Worm (Caenorhabditis elegans) whole organism, early embryonic: Measurements from ENCODE around the gene F58A6.1.

Experiments used
- B0310.2 ChIP-seq: sonication (generic microtip); optimal IDR thresholded peaks from 2 replicates; lab custom pipeline; 2016; ENCODE audit warnings: mild to moderate bottlenecking, missing genetic modification characterization, missing compliant biosample characterization
- F13C5.2 ChIP-seq: sonication (generic microtip); optimal IDR thresholded peaks from 2 replicates; lab custom pipeline; 2017; ENCODE audit warnings: mild to moderate bottlenecking, missing genetic modification characterization, inconsistent platforms, missing compliant biosample characterization
- aly-1 ChIP-seq: sonication (generic microtip); optimal IDR thresholded peaks from 2 replicates; lab custom pipeline; 2016; ENCODE audit warnings: missing genetic modification characterization, missing compliant biosample characterization
- ama-1 ChIP-seq: fragments of 150-350 bp; optimal IDR thresholded peaks from 2 replicates; lab custom pipeline; 2014
- ceh-13 ChIP-seq: fragments of 200-800 bp; sonication (Bioruptor generic); optimal IDR thresholded peaks from 2 replicates; lab custom pipeline; 2018; ENCODE audit warnings: mild to moderate bottlenecking, missing genetic modification characterization, missing compliant biosample characterization
- ceh-36 ChIP-seq: sonication (generic microtip); optimal IDR thresholded peaks from 2 replicates; lab custom pipeline; 2016; ENCODE audit warnings: missing genetic modification characterization, inconsistent platforms, missing compliant biosample characterization
- ets-7 ChIP-seq: sonication (generic microtip); optimal IDR thresholded peaks from 2 replicates; lab custom pipeline; 2016; ENCODE audit warnings: missing genotype, missing genetic modification characterization, missing compliant biosample characterization
- flt-1 ChIP-seq: fragments of 200-800 bp; sonication (Bioruptor generic); IDR thresholded peaks from 2 replicates; pipeline ENCODE4 v1.3.6; 2022; ENCODE audit warnings: missing genetic modification characterization, missing compliant biosample characterization
- hmbx-1 ChIP-seq: sonication (generic microtip); optimal IDR thresholded peaks from 2 replicates; lab custom pipeline; 2016; ENCODE audit warnings: mild to moderate bottlenecking, missing genetic modification characterization, missing compliant biosample characterization
- hmg-4 ChIP-seq: fragments of 200-800 bp; sonication (Bioruptor generic); optimal IDR thresholded peaks from 2 replicates; lab custom pipeline; 2018; ENCODE audit warnings: mild to moderate bottlenecking, missing genetic modification characterization, missing compliant biosample characterization
- hnd-1 ChIP-seq: sonication (generic microtip); optimal IDR thresholded peaks from 2 replicates; lab custom pipeline; 2016; ENCODE audit warnings: missing genetic modification characterization, missing compliant biosample characterization
- pes-1 ChIP-seq: fragments of 200-800 bp; sonication (Bioruptor generic); IDR thresholded peaks from 2 replicates; pipeline ENCODE4 v1.3.6; 2022; ENCODE audit warnings: missing genetic modification reagents, missing genetic modification characterization, missing compliant biosample characterization
- scrt-1 ChIP-seq: fragments of 200-800 bp; sonication (Bioruptor generic); IDR thresholded peaks from 2 replicates; pipeline ENCODE4 v1.3.6; 2022; ENCODE audit warnings: missing genetic modification characterization, missing compliant biosample characterization
- sea-1 ChIP-seq: fragments of 200-800 bp; sonication (Bioruptor generic); conservative IDR thresholded peaks from 2 replicates; pipeline ENCODE4 v1.3.6; 2022; ENCODE audit warnings: missing genetic modification characterization, missing compliant biosample characterization
- tbx-11 ChIP-seq: fragments of 200-800 bp; sonication (Bioruptor generic); IDR thresholded peaks from 2 replicates; pipeline ENCODE4 v1.3.6; 2022; ENCODE audit warnings: missing genetic modification characterization, missing compliant biosample characterization
- tbx-37 ChIP-seq: fragments of 200-800 bp; sonication (Bioruptor generic); conservative IDR thresholded peaks from 2 replicates; pipeline ENCODE4 v1.3.6; 2022; ENCODE audit warnings: missing genetic modification reagents, missing genetic modification characterization, missing compliant biosample characterization
- tra-4 ChIP-seq: sonication (generic microtip); optimal IDR thresholded peaks from 2 replicates; lab custom pipeline; 2017; ENCODE audit warnings: missing genetic modification characterization, missing compliant biosample characterization

The F58A6.1 gene

DNA sequence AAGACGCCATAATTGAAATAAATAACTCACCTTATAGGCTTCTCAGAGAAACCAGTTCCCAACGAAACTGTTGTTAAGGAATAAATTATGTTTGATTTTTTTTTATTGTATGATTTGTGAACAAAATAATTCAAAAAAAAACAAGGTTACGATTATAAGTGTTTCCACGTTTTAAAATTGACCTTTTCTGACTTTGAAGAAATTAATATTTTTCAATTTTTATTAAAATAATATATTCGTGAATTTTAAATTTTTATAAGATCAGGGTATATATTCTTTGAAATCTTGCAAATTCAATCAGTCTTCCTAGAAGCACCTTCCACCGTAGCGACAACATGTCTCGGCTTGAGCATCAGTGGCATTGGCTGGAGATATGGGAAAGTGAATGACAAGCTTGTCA, 31.7 kb downstream of the F58A6.1 start, which contains the start of gene C27D6.3:
Gene C27D6.3, minus strand, starts transcription at position 101 of the 400 bp plus-strand sequence.
- TF ChIP-seq flt-1 (GFP tag; lab: Robert Waterston, UW) (no peak), B0310.2 (no peak), ama-1 (lab: Kevin White, UChicago) (no peak), scrt-1 (no peak), sea-1 (no peak), ceh-36 (tag; lab: Kevin White, UChicago) (no peak), aly-1 (tag; lab: Kevin White, UChicago) (no peak), hmg-4 (GFP tag; lab: Kevin White, UChicago) (no peak), F13C5.2 (tag; lab: Kevin White, UChicago) (no peak), tra-4 (tag; lab: Kevin White, UChicago) (no peak), ceh-13 (GFP tag; lab: Kevin White, UChicago) (no peak)

DNA sequence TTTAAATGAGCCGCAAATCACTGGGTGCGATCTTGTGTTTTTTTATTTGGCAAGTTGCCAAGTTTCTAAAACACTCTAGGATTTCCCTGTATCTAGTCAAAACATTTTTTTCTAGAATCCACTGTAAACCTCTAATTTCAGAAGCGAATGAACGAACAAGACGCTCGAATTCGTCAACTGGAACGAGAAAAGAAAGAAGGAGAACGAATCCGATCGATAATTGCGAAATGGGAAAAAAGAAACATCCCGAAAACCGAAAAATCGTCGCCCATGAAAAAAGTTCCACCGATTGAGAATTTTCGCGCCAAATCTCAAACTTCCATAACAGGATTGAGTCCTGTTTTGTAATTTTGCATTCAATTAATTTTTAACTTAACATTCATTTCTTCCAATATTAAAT, 34.2 kb downstream of the F58A6.1 start:
- TF ChIP-seq hmbx-1 (tag; lab: Kevin White, UChicago) (no peak), tbx-11 (GFP tag; lab: Robert Waterston, UW) (no peak), tbx-37 (GFP tag; lab: Robert Waterston, UW) (no peak), scrt-1 (no peak), sea-1 (no peak), hnd-1 (tag; lab: Kevin White, UChicago) (no peak), flt-1 (GFP tag; lab: Robert Waterston, UW) (no peak), ceh-13 (GFP tag; lab: Kevin White, UChicago) (no peak), B0310.2 (no peak), aly-1 (tag; lab: Kevin White, UChicago) (no peak), F13C5.2 (tag; lab: Kevin White, UChicago) (no peak), ama-1 (lab: Kevin White, UChicago) (no peak), tra-4 (tag; lab: Kevin White, UChicago) (no peak), ets-7 (tag; lab: Kevin White, UChicago) (no peak), ceh-36 (tag; lab: Kevin White, UChicago) (no peak), pes-1 (GFP tag; lab: Robert Waterston, UW) (no peak), hmg-4 (GFP tag; lab: Kevin White, UChicago) (no peak)

DNA sequence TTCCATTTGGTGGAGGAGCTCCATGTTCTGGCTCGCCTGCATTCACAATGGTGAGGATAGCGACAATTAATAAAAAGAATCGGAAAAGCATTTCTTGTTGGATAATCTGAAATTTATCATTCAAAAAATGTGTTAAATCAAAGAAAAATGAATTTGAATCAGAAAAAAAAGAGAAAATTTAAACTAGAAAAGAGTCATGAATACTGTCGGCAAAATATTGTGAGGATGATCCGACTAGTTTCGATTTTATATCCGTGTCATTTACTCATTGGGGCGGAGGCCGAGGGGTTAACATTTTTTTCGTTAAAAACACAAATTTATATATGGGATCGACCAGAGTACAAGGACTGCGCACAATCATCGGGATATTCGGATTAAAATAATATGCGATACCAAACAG, 35.2 kb downstream of the F58A6.1 start, which contains the start of gene C27D6.12:
Gene C27D6.12, minus strand, starts transcription at position 101 of the 400 bp plus-strand sequence.
- no peak for TF ChIP-seq scrt-1
- TF ChIP-seq aly-1 (tag; lab: Kevin White, UChicago), result no peak
- TF ChIP-seq ets-7 (tag; lab: Kevin White, UChicago), result no peak
- TF ChIP-seq ceh-13 (GFP tag; lab: Kevin White, UChicago), result no peak
- TF ChIP-seq tra-4 (tag; lab: Kevin White, UChicago), result no peak
- TF ChIP-seq hmg-4 (GFP tag; lab: Kevin White, UChicago), result no peak
- TF ChIP-seq hmbx-1 (tag; lab: Kevin White, UChicago), result no peak
- no peak for TF ChIP-seq ceh-36 (tag; lab: Kevin White, UChicago)
- TF ChIP-seq F13C5.2 (tag; lab: Kevin White, UChicago), result no peak
- TF ChIP-seq ama-1 (lab: Kevin White, UChicago), result no peak
- no peak for TF ChIP-seq tbx-11 (GFP tag; lab: Robert Waterston, UW)
- TF ChIP-seq B0310.2, result no peak

DNA sequence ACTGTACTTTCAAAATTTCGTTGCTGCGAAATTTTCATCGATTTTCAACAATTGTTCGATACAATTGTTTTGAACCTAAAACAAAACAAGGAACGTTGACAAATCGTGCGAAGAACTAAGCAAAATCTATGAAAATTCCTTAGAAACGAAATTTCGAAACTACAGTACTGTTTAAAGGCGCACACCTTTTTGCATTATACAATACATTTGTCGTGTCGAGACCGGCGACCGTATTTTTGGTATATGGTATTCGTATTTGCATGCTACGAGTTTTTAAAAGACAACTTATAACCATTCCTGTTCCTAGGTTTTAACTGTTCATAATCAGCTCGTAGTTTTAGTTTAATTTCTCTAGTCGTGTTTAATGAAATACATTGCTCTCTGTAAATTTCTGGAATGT, 35.9 kb downstream of the F58A6.1 start:
- no peak for TF ChIP-seq hmbx-1 (tag; lab: Kevin White, UChicago)
- TF ChIP-seq aly-1 (tag; lab: Kevin White, UChicago), result no peak
- TF ChIP-seq scrt-1, result no peak
- TF ChIP-seq tbx-37 (GFP tag; lab: Robert Waterston, UW), result no peak
- no peak for TF ChIP-seq F13C5.2 (tag; lab: Kevin White, UChicago)
- no peak for TF ChIP-seq ceh-36 (tag; lab: Kevin White, UChicago)
- TF ChIP-seq ama-1 (lab: Kevin White, UChicago), result no peak
- TF ChIP-seq ceh-13 (GFP tag; lab: Kevin White, UChicago), result no peak
- no peak for TF ChIP-seq sea-1
- no peak for TF ChIP-seq hmg-4 (GFP tag; lab: Kevin White, UChicago)
- TF ChIP-seq ets-7 (tag; lab: Kevin White, UChicago), result no peak
- no peak for TF ChIP-seq tra-4 (tag; lab: Kevin White, UChicago)
- TF ChIP-seq flt-1 (GFP tag; lab: Robert Waterston, UW), result no peak
- TF ChIP-seq tbx-11 (GFP tag; lab: Robert Waterston, UW), result no peak
- no peak for TF ChIP-seq pes-1 (GFP tag; lab: Robert Waterston, UW)

DNA sequence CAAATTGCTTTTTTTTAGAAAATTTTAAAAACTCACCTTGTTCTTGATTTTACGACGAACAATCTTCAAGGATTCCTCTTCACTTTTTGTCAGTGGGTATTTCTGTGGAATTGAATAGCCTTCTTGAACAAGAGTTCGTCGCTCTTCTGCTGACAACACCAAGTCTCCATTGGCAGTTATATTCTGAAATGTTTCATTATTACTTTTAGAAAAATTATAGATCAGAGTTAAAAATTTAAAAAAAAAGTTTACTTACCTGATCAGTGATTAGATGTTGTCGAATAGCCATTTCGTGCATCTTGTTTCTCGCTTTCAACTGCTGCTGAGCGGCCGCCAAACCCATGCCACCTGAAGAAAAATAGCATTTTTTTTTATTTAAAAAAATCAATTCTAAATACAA, 37.6 kb downstream of the F58A6.1 start:
- TF ChIP-seq F13C5.2 (tag; lab: Kevin White, UChicago), result no peak

DNA sequence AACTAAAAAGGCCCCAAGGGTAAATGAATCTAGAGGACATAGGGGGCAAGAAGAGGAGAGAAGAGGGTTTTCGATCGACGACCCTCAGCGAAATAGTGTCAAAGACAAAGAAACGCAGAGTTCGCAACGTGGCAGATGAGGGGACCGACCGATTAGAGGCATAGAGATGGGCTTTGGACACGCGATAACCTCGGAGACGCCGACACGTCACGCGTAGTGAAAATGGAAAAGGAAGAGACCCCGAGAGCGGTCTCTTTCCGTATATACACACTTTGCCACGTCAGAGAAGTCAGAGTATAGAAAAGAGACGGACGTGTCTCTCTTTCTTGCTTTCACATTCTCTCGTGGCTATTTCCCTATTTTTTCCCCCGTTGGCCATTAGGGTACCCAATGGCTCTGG, 38.8 kb downstream of the F58A6.1 start:
- TF ChIP-seq tbx-11 (GFP tag; lab: Robert Waterston, UW) (peak; percentile 54; the same call in 1 of the 2 replicates), scrt-1 (no peak), sea-1 (no peak), ceh-13 (GFP tag; lab: Kevin White, UChicago) (no peak), ceh-36 (tag; lab: Kevin White, UChicago) (no peak), hnd-1 (tag; lab: Kevin White, UChicago) (no peak), F13C5.2 (tag; lab: Kevin White, UChicago) (peak; percentile 5), hmg-4 (GFP tag; lab: Kevin White, UChicago) (peak; percentile 53), ama-1 (lab: Kevin White, UChicago) (no peak), aly-1 (tag; lab: Kevin White, UChicago) (peak; percentile 59), B0310.2 (no peak), hmbx-1 (tag; lab: Kevin White, UChicago) (no peak), pes-1 (GFP tag; lab: Robert Waterston, UW) (0 out of 2 replicates have a peak, but pooled peaks have one; percentile 10), ets-7 (tag; lab: Kevin White, UChicago) (no peak), tra-4 (tag; lab: Kevin White, UChicago) (no peak), flt-1 (GFP tag; lab: Robert Waterston, UW) (no peak), tbx-37 (GFP tag; lab: Robert Waterston, UW) (no peak)

DNA sequence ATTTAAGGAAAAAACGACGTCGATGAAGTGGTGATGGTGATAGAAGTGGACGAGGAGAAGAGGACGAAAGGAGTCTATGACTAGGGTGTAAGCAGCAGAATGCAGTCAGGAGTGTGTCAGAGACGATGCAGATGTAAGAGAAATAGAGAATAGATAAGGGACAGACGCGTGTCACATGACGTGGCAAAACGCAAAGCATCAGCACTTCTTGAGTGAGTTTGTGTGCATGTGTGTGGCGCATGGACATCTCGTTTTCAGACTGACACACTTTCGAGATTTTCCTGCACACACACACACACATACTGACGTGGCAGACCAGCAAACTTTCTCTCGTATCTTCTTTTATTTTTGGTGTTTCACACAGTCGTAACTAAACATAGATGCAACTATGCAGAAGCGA, 39.7 kb downstream of the F58A6.1 start:
- TF ChIP-seq tra-4 (tag; lab: Kevin White, UChicago) (no peak), ceh-36 (tag; lab: Kevin White, UChicago) (no peak), tbx-11 (GFP tag; lab: Robert Waterston, UW) (no peak), ets-7 (tag; lab: Kevin White, UChicago) (no peak), ceh-13 (GFP tag; lab: Kevin White, UChicago) (no peak), F13C5.2 (tag; lab: Kevin White, UChicago) (no peak), pes-1 (GFP tag; lab: Robert Waterston, UW) (no peak), B0310.2 (no peak)
